Fruit fly (Drosophila melanogaster): ENCODE measurements around the gene CG4502.

The CG4502 gene

DNA sequence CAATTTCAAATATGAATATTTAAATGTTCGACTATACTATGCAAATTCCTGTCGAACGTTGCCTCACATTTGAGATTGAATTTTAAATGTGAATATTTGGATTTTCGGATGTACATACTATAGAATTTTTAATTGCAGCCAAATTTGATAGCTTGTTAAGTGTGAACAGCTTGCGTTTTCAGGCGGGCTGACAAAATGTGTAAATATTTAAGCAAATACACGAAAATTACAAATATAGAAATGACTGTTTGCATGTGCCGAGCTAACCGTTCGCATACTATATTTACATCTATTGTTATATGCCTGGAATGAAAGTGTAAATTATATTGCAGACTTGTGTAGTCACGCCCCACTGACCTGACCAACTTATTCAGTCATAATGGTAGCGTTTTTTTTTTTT lies 11.6 kb upstream of the CG4502 start (continued):
- TF ChIP-seq MTF-1 (GFP tag; optimal IDR thresholded peaks at IDR 0.05; ENCODE audit: borderline replicate concordance) (peak; percentile 13), gcm2 (GFP tag; optimal IDR thresholded peaks at IDR 0.05) (no peak), CG8281 (tag; optimal IDR thresholded peaks at IDR 0.05) (no peak), wek (GFP tag; optimal IDR thresholded peaks at IDR 0.05) (peak; percentile 47), slp2 (GFP tag; optimal IDR thresholded peaks at IDR 0.05) (no peak), tna (GFP tag; IDR thresholded peaks at IDR 0.05; ENCODE audit: partially characterized antibody) (no peak), tio (GFP tag; optimal IDR thresholded peaks at IDR 0.05) (no peak), CG13424 (tag; optimal IDR thresholded peaks at IDR 0.05) (no peak), prd (optimal IDR thresholded peaks at IDR 0.05) (no peak), prd (GFP tag; IDR thresholded peaks at IDR 0.05) (no peak), toy (GFP tag; IDR thresholded peaks at IDR 0.05) (no peak), chm (GFP tag; IDR thresholded peaks at IDR 0.05) (no peak), repo (GFP tag; optimal IDR thresholded peaks at IDR 0.05) (no peak), CG8089 (GFP tag; optimal IDR thresholded peaks at IDR 0.05) (no peak), Gug (GFP tag; IDR thresholded peaks at IDR 0.05) (no peak), CG3281 (GFP tag; optimal IDR thresholded peaks at IDR 0.05) (no peak), Xbp1 (GFP tag; optimal IDR thresholded peaks at IDR 0.05) (no peak), mam (GFP tag; optimal IDR thresholded peaks at IDR 0.05) (no peak), CG2712 (tag; optimal IDR thresholded peaks at IDR 0.05) (no peak), HmgZ (tag; optimal IDR thresholded peaks at IDR 0.05) (no peak), jumu (GFP tag; optimal IDR thresholded peaks at IDR 0.05) (no peak), pzg (GFP tag; optimal IDR thresholded peaks at IDR 0.05) (no peak), fd102C (GFP tag; optimal IDR thresholded peaks at IDR 0.05) (no peak), Chrac-16 (GFP tag; optimal IDR thresholded peaks at IDR 0.05) (no peak), vvl (GFP tag; IDR thresholded peaks at IDR 0.05) (no peak), Awh (GFP tag; IDR thresholded peaks at IDR 0.05) (no peak), pan (optimal IDR thresholded peaks at IDR 0.05) (no peak), pan (GFP tag; optimal IDR thresholded peaks at IDR 0.05 in 1 of 2, IDR thresholded peaks at IDR 0.05 in 1 of 2) (no peak), sna (GFP tag; IDR thresholded peaks at IDR 0.05; ENCODE audit: partially characterized antibody) (no peak), CG7963 (GFP tag; IDR thresholded peaks at IDR 0.05; ENCODE audit: partially characterized antibody) (no peak), NC2α (GFP tag; optimal IDR thresholded peaks at IDR 0.05) (no peak), CG17359 (tag; optimal IDR thresholded peaks at IDR 0.05) (peak; percentile 4), usp (GFP tag; optimal IDR thresholded peaks at IDR 0.05) (no peak), abd-A (tag; optimal IDR thresholded peaks at IDR 0.05) (no peak), Doc3 (GFP tag; IDR thresholded peaks at IDR 0.05; ENCODE audit: partially characterized antibody) (no peak), CG32772 (GFP tag; IDR thresholded peaks at IDR 0.05) (no peak), HmgD (GFP tag; optimal IDR thresholded peaks at IDR 0.05) (no peak), ara (GFP tag; IDR thresholded peaks at IDR 0.05) (no peak), lbe (GFP tag; optimal IDR thresholded peaks at IDR 0.05) (no peak), CG9437 (GFP tag; optimal IDR thresholded peaks at IDR 0.05) (no peak), ranshi (GFP tag; IDR thresholded peaks at IDR 0.05) (no peak), Hmx (GFP tag; optimal IDR thresholded peaks at IDR 0.05) (no peak), CG4854 (GFP tag; optimal IDR thresholded peaks at IDR 0.05) (no peak), wdn (GFP tag; IDR thresholded peaks at IDR 0.05) (0 out of 2 replicates have a peak, but pooled peaks have one; percentile 14), CG7556 (GFP tag; optimal IDR thresholded peaks at IDR 0.05) (no peak), gsb (GFP tag; IDR thresholded peaks at IDR 0.05) (no peak), B-H1 (GFP tag; IDR thresholded peaks at IDR 0.05) (no peak), psq (GFP tag; optimal IDR thresholded peaks at IDR 0.05) (no peak), Xrp1 (GFP tag; IDR thresholded peaks at IDR 0.05) (no peak), hth (optimal IDR thresholded peaks at IDR 0.05) (no peak), CG14667 (GFP tag; IDR thresholded peaks at IDR 0.05) (no peak), lov (optimal IDR thresholded peaks at IDR 0.05) (no peak), lov (GFP tag; IDR thresholded peaks at IDR 0.05) (no peak), CG3163 (GFP tag; optimal IDR thresholded peaks at IDR 0.05) (no peak)
